Worm (Caenorhabditis elegans) whole organism, early embryonic: Measurements from ENCODE around the gene ndua-12.
A peak's percentile ranks its signal among the peaks of the same experiment; 100 is the strongest.

ENCODE experiments used
- B0310.2 ChIP-seq: sonication (generic microtip); optimal IDR thresholded peaks from 2 replicates; lab custom pipeline; 2016; ENCODE audit warnings: mild to moderate bottlenecking, missing genetic modification characterization, missing compliant biosample characterization
- F13C5.2 ChIP-seq: sonication (generic microtip); optimal IDR thresholded peaks from 2 replicates; lab custom pipeline; 2017; ENCODE audit warnings: mild to moderate bottlenecking, missing genetic modification characterization, inconsistent platforms, missing compliant biosample characterization
- aly-1 ChIP-seq: sonication (generic microtip); optimal IDR thresholded peaks from 2 replicates; lab custom pipeline; 2016; ENCODE audit warnings: missing genetic modification characterization, missing compliant biosample characterization
- ama-1 ChIP-seq: fragments of 150-350 bp; optimal IDR thresholded peaks from 2 replicates; lab custom pipeline; 2014
- ceh-13 ChIP-seq: fragments of 200-800 bp; sonication (Bioruptor generic); optimal IDR thresholded peaks from 2 replicates; lab custom pipeline; 2018; ENCODE audit warnings: mild to moderate bottlenecking, missing genetic modification characterization, missing compliant biosample characterization
- ceh-36 ChIP-seq: sonication (generic microtip); optimal IDR thresholded peaks from 2 replicates; lab custom pipeline; 2016; ENCODE audit warnings: missing genetic modification characterization, inconsistent platforms, missing compliant biosample characterization
- ets-7 ChIP-seq: sonication (generic microtip); optimal IDR thresholded peaks from 2 replicates; lab custom pipeline; 2016; ENCODE audit warnings: missing genotype, missing genetic modification characterization, missing compliant biosample characterization
- flt-1 ChIP-seq: fragments of 200-800 bp; sonication (Bioruptor generic); IDR thresholded peaks from 2 replicates; pipeline ENCODE4 v1.3.6; 2022; ENCODE audit warnings: missing genetic modification characterization, missing compliant biosample characterization
- hmbx-1 ChIP-seq: sonication (generic microtip); optimal IDR thresholded peaks from 2 replicates; lab custom pipeline; 2016; ENCODE audit warnings: mild to moderate bottlenecking, missing genetic modification characterization, missing compliant biosample characterization
- hmg-4 ChIP-seq: fragments of 200-800 bp; sonication (Bioruptor generic); optimal IDR thresholded peaks from 2 replicates; lab custom pipeline; 2018; ENCODE audit warnings: mild to moderate bottlenecking, missing genetic modification characterization, missing compliant biosample characterization
- hnd-1 ChIP-seq: sonication (generic microtip); optimal IDR thresholded peaks from 2 replicates; lab custom pipeline; 2016; ENCODE audit warnings: missing genetic modification characterization, missing compliant biosample characterization
- pes-1 ChIP-seq: fragments of 200-800 bp; sonication (Bioruptor generic); IDR thresholded peaks from 2 replicates; pipeline ENCODE4 v1.3.6; 2022; ENCODE audit warnings: missing genetic modification reagents, missing genetic modification characterization, missing compliant biosample characterization
- scrt-1 ChIP-seq: fragments of 200-800 bp; sonication (Bioruptor generic); IDR thresholded peaks from 2 replicates; pipeline ENCODE4 v1.3.6; 2022; ENCODE audit warnings: missing genetic modification characterization, missing compliant biosample characterization
- sea-1 ChIP-seq: fragments of 200-800 bp; sonication (Bioruptor generic); conservative IDR thresholded peaks from 2 replicates; pipeline ENCODE4 v1.3.6; 2022; ENCODE audit warnings: missing genetic modification characterization, missing compliant biosample characterization
- tbx-11 ChIP-seq: fragments of 200-800 bp; sonication (Bioruptor generic); IDR thresholded peaks from 2 replicates; pipeline ENCODE4 v1.3.6; 2022; ENCODE audit warnings: missing genetic modification characterization, missing compliant biosample characterization
- tbx-37 ChIP-seq: fragments of 200-800 bp; sonication (Bioruptor generic); conservative IDR thresholded peaks from 2 replicates; pipeline ENCODE4 v1.3.6; 2022; ENCODE audit warnings: missing genetic modification reagents, missing genetic modification characterization, missing compliant biosample characterization
- tra-4 ChIP-seq: sonication (generic microtip); optimal IDR thresholded peaks from 2 replicates; lab custom pipeline; 2017; ENCODE audit warnings: missing genetic modification characterization, missing compliant biosample characterization

ndua-12 gene

DNA sequence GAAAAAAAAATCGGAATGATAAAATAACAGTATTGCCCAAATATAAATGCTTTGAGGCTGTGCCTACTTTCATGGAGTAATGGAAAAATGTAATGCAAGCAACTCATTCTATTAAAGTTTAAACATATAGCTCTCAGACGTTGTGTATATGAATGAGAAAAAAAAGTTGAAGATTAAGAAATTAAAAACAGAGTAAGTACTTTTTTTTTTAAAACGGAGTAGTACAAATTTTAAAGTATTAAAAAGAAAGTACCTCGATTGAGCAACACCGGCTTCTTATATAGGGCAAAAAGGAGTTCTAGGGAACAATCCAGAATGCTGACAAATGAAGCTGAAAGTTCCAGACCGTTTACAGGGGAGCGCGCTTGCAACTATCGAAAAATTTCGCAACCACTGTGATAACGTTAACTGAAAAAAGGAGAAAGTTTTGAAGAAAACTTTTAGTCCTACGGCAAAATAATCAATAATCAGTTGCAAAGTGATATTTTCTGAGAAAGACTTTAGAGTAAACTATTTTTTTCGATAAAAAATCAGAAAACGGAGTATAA lies 8.4 kb downstream of the ndua-12 start:
- TF ChIP-seq ets-7 (no peak), F13C5.2 (tag; lab: Kevin White, UChicago) (no peak), hmg-4 (no peak), flt-1 (GFP tag; lab: Robert Waterston, UW) (no peak), hnd-1 (tag; lab: Kevin White, UChicago) (no peak), tbx-11 (GFP tag; lab: Robert Waterston, UW) (no peak), ama-1 (lab: Kevin White, UChicago) (no peak), sea-1 (GFP tag; lab: Robert Waterston, UW) (no peak), scrt-1 (GFP tag; lab: Robert Waterston, UW) (no peak), aly-1 (tag; lab: Kevin White, UChicago) (no peak), ceh-36 (tag; lab: Kevin White, UChicago) (no peak), ceh-13 (GFP tag; lab: Kevin White, UChicago) (no peak), tbx-37 (GFP tag; lab: Robert Waterston, UW) (no peak), B0310.2 (tag; lab: Kevin White, UChicago) (no peak), pes-1 (GFP tag; lab: Robert Waterston, UW) (no peak), hmbx-1 (no peak), tra-4 (tag; lab: Kevin White, UChicago) (no peak)

- TF ChIP-seq B0310.2 (tag; lab: Kevin White, UChicago) (no peak), ets-7 (no peak), ama-1 (lab: Kevin White, UChicago) (no peak)
Measured at ce11 chrIV:2710203-2710935, 9.3 kb downstream of the ndua-12 start, which contains the start of gene Y94H6A.10. Y94H6A.10 (minus strand) TSS chrIV:2710666.

- TF ChIP-seq aly-1 (tag; lab: Kevin White, UChicago): no peak
- no peak for TF ChIP-seq scrt-1 (GFP tag; lab: Robert Waterston, UW)
- no peak for TF ChIP-seq ets-7
- TF ChIP-seq ama-1 (lab: Kevin White, UChicago): no peak
- TF ChIP-seq tbx-11 (GFP tag; lab: Robert Waterston, UW): no peak
- TF ChIP-seq pes-1 (GFP tag; lab: Robert Waterston, UW): no peak
- no peak for TF ChIP-seq B0310.2 (tag; lab: Kevin White, UChicago)
- no peak for TF ChIP-seq hnd-1 (tag; lab: Kevin White, UChicago)
- TF ChIP-seq tra-4 (tag; lab: Kevin White, UChicago): no peak
- no peak for TF ChIP-seq flt-1 (GFP tag; lab: Robert Waterston, UW)
- no peak for TF ChIP-seq ceh-13 (GFP tag; lab: Kevin White, UChicago)
- no peak for TF ChIP-seq hmbx-1
- TF ChIP-seq F13C5.2 (tag; lab: Kevin White, UChicago): no peak
- TF ChIP-seq sea-1 (GFP tag; lab: Robert Waterston, UW): no peak
Measured at ce11 chrIV:2709590-2710201, 9.9 kb downstream of the ndua-12 start.

- TF ChIP-seq hmg-4: peak; percentile 24
- peak; percentile 29 for TF ChIP-seq F13C5.2 (tag; lab: Kevin White, UChicago)
- no peak for TF ChIP-seq hmbx-1
Measured at ce11 chrIV:2708329-2708965, 11.2 kb downstream of the ndua-12 start.

DNA sequence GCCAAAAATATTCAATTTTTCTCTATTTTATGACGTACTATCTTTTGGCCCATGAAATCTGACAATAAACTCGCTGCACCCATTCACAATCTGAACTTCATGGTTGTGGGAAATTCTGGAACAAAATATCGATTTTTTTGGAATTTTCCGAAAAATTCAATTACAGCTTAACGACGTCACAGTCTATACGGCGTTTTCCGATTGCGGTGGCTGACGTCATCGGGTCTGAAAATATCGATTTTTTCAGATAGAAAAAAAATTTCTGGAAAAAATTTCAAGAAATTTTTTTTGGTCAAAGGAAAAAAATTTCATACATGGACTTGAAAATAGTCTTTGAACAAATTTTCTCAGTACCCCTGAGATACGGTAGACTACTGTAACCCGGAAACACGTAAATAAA lies 12.6 kb downstream of the ndua-12 start, which contains the start of gene ubc-8:
Gene ubc-8, minus strand, starts transcription at position 227 of the 400 bp plus-strand sequence.
- TF ChIP-seq hmbx-1: no peak
- no peak for TF ChIP-seq tbx-11 (GFP tag; lab: Robert Waterston, UW)
- TF ChIP-seq tra-4 (tag; lab: Kevin White, UChicago): no peak
- no peak for TF ChIP-seq F13C5.2 (tag; lab: Kevin White, UChicago)
- no peak for TF ChIP-seq ama-1 (lab: Kevin White, UChicago)

DNA sequence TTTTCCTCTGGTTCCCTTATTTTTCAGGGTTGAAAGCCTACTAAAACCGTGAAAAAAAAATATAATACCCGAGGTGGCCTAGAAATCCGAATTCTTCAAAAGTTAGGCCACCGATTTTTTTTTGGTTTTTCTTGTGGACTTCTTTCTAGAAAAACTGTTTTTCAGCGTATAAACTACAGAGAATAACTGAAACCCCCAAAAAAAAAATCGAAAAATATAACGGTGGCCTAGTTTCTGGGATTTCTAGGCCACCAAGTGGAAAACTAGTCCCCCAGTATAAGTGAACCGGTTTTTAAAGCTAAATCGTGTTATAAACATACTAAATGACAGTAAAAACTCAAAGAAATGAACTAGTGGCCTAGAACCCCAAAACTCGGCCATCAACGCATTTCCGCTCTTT lies 14.0 kb downstream of the ndua-12 start:
- TF ChIP-seq pes-1 (GFP tag; lab: Robert Waterston, UW) (no peak), tbx-11 (GFP tag; lab: Robert Waterston, UW) (no peak), sea-1 (GFP tag; lab: Robert Waterston, UW) (no peak), ama-1 (lab: Kevin White, UChicago) (no peak), flt-1 (GFP tag; lab: Robert Waterston, UW) (no peak), ceh-36 (tag; lab: Kevin White, UChicago) (no peak), ets-7 (no peak), B0310.2 (tag; lab: Kevin White, UChicago) (no peak), hmg-4 (no peak), scrt-1 (GFP tag; lab: Robert Waterston, UW) (no peak), tbx-37 (GFP tag; lab: Robert Waterston, UW) (no peak), ceh-13 (GFP tag; lab: Kevin White, UChicago) (no peak), hnd-1 (tag; lab: Kevin White, UChicago) (no peak), F13C5.2 (tag; lab: Kevin White, UChicago) (no peak), tra-4 (tag; lab: Kevin White, UChicago) (no peak), hmbx-1 (no peak), aly-1 (tag; lab: Kevin White, UChicago) (no peak)

DNA sequence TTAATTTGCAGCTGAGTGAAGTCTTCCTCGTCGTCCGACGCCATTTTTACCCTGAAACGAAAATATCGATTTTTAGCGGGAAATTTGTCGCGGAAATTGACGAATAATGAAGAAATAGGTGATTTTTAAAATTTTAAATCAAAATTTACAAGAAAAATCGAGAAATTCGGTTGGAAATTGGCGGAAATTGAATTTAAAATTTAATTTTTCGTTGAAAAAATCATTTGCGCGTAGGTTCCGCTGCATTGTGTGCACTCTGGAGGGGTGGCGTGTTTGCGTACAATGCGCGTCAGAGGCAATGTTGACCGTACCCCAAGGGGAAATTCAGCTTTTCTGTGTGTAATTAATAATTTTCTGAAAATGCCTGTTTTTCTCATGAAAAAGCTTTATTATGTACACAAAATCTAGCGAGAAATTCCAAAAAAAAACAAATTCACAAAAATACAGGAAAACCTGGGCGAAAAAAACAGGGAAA lies 15.7 kb downstream of the ndua-12 start, which contains the start of gene Y94H6A.5:
Gene Y94H6A.5, minus strand, starts transcription at position 51 of the 475 bp plus-strand sequence.
- no peak for TF ChIP-seq tbx-37 (GFP tag; lab: Robert Waterston, UW)
- peak; percentile 51 for TF ChIP-seq F13C5.2 (tag; lab: Kevin White, UChicago)
- TF ChIP-seq aly-1 (tag; lab: Kevin White, UChicago): no peak
